Fruit fly (Drosophila melanogaster) whole organism: Measurements from ENCODE around the gene CG14257.

Experiments used
- CG8478 ChIP-seq: fragments of >200 bp; optimal IDR thresholded peaks from 2 replicates; lab custom pipeline; 2018; ENCODE audit warnings: inconsistent platforms
- Dll ChIP-seq: fragments of >200 bp; optimal IDR thresholded peaks from 2 replicates; lab custom pipeline; 2017
- EcR ChIP-seq, 2 experiments: fragments of >200 bp; optimal IDR thresholded peaks; 2 replicates each; lab custom pipeline; 2017; ENCODE audit warnings: missing biosample characterization in 2 of 2, missing genetic modification characterization in 2 of 2, missing genetic modification reagents in 2 of 2
- pan ChIP-seq: fragments of >200 bp; optimal IDR thresholded peaks from 2 replicates; lab custom pipeline; 2017
- psq ChIP-seq: fragments of >200 bp; optimal IDR thresholded peaks from 2 replicates; lab custom pipeline; 2017
- usp ChIP-seq: fragments of >200 bp; optimal IDR thresholded peaks from 2 replicates; lab custom pipeline; 2017; ENCODE audit warnings: missing biosample characterization, missing genetic modification characterization, mixed read lengths

Gene CG14257

dm6 chr3R:27129580-27130385 lies 54.1 kb downstream of the CG14257 start:
- TF ChIP-seq pan (lab: Kevin White, UChicago) (no peak), Dll (no peak), psq (no peak), CG8478 (no peak), EcR (GFP tag; optimal IDR thresholded peaks at IDR 0.05; lab: Kevin White, UChicago) (no peak), usp (GFP tag; lab: Kevin White, UChicago) (no peak)

- TF ChIP-seq pan (lab: Kevin White, UChicago) (no peak), Dll (no peak), psq (no peak), EcR (GFP tag; optimal IDR thresholded peaks at IDR 0.05; lab: Kevin White, UChicago) (no peak), usp (GFP tag; lab: Kevin White, UChicago) (no peak), CG8478 (no peak)
These were observed 55.0 kb downstream of the CG14257 start for dm6 chr3R:27130551-27131161.

DNA sequence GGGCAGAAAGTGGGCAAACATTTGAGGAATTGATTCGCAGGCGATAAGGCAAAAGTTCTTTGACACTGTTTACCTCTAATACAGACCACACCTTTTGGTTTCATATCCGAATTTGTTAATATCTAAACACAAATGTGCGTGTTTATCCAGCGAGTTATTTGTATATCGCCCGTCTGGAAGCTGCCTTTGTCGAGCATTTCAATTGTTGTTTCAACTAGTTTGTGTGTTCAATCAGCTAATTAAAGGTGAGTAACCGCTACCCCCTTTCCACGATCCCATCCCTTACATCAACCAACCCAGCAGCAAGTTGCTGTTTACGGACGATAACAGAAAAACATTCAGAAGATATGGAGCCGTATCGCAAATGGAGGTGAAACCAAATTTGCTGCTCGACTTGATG lies 55.7 kb downstream of the CG14257 start:
- TF ChIP-seq usp (GFP tag; lab: Kevin White, UChicago) (no peak), CG8478 (no peak), psq (no peak), pan (lab: Kevin White, UChicago) (no peak), Dll (no peak), EcR (GFP tag; optimal IDR thresholded peaks at IDR 0.05; lab: Kevin White, UChicago) (no peak)
